Fruit fly (Drosophila melanogaster) whole organism, embryonic: Measurements from ENCODE around the gene lbe.

Source experiments
- ATbp ChIP-seq: fragments of 200-800 bp; sonication (Bioruptor generic); optimal IDR thresholded peaks from 2 replicates; lab custom pipeline; 2017; ENCODE audit warnings: missing biosample characterization, mild to moderate bottlenecking, missing genetic modification characterization, missing genetic modification reagents
- Aef1 ChIP-seq: fragments of 200-800 bp; sonication (Bioruptor generic); IDR thresholded peaks from 3 replicates; pipeline ENCODE4 v1.3.6; 2022; ENCODE audit warnings: missing biosample characterization, missing genetic modification characterization
- Awh ChIP-seq: fragments of 200-800 bp; sonication (Bioruptor generic); IDR thresholded peaks from 2 replicates; pipeline ENCODE4, ENCODE4 v1.3.6; 2022; ENCODE audit warnings: missing biosample characterization, missing genetic modification characterization
- B-H1 ChIP-seq: fragments of 200-800 bp; sonication (Bioruptor generic); IDR thresholded peaks from 3 replicates; pipeline ENCODE4 v1.3.6; 2022; ENCODE audit warnings: missing biosample characterization, missing genetic modification characterization
- CG10267 ChIP-seq: fragments of 200-800 bp; sonication (Bioruptor generic); optimal IDR thresholded peaks from 2 replicates; lab custom pipeline; 2018; ENCODE audit warnings: missing biosample characterization, mild to moderate bottlenecking, missing genetic modification characterization, moderate library complexity
- CG10462 ChIP-seq: fragments of 200-800 bp; sonication (Bioruptor generic); optimal IDR thresholded peaks from 2 replicates; lab custom pipeline; 2016; ENCODE audit warnings: missing biosample characterization, missing genetic modification characterization
- CG11093 ChIP-seq: fragments of 200-800 bp; sonication (Bioruptor generic); IDR thresholded peaks from 3 replicates; pipeline ENCODE4 v1.3.6; 2022; ENCODE audit warnings: missing biosample characterization, missing genetic modification characterization
- CG12155 ChIP-seq: fragments of 200-800 bp; sonication (Bioruptor generic); optimal IDR thresholded peaks from 3 replicates; lab custom pipeline; 2016; ENCODE audit warnings: missing biosample characterization, missing genetic modification characterization
- CG12219 ChIP-seq: fragments of 200-800 bp; sonication (Bioruptor generic); optimal IDR thresholded peaks from 3 replicates; lab custom pipeline; 2018; ENCODE audit warnings: missing biosample characterization, mild to moderate bottlenecking, missing genetic modification characterization
- CG12942 ChIP-seq: fragments of 200-800 bp; sonication (Bioruptor generic); optimal IDR thresholded peaks from 3 replicates; lab custom pipeline; 2016; ENCODE audit warnings: missing biosample characterization, missing genetic modification characterization
- CG13123 ChIP-seq: fragments of 200-800 bp; sonication (Bioruptor generic); optimal IDR thresholded peaks from 2 replicates; lab custom pipeline; 2016; ENCODE audit warnings: missing biosample characterization, missing genetic modification characterization
- CG14667 ChIP-seq: fragments of 200-800 bp; sonication (Bioruptor generic); IDR thresholded peaks from 2 replicates; pipeline ENCODE4 v1.3.6; 2022; ENCODE audit warnings: missing biosample characterization, missing genetic modification characterization
- CG14965 ChIP-seq: fragments of 200-800 bp; sonication (Bioruptor generic); optimal IDR thresholded peaks from 2 replicates; lab custom pipeline; 2016; ENCODE audit warnings: missing biosample characterization, missing genetic modification characterization, borderline replicate concordance
- CG15696 ChIP-seq: fragments of 200-800 bp; sonication (Bioruptor generic); optimal IDR thresholded peaks from 2 replicates; lab custom pipeline; 2019; ENCODE audit warnings: missing biosample characterization, mild to moderate bottlenecking, missing genetic modification characterization, moderate library complexity
- CG16813 ChIP-seq: fragments of 200-800 bp; sonication (Bioruptor generic); IDR thresholded peaks from 3 replicates; pipeline ENCODE4 v1.3.6; 2022; ENCODE audit warnings: missing biosample characterization, missing genetic modification characterization; ENCODE audit not compliant: partially characterized antibody
- CG16863 ChIP-seq: fragments of 200-800 bp; sonication (Bioruptor generic); optimal IDR thresholded peaks from 3 replicates; lab custom pipeline; 2016; ENCODE audit warnings: missing biosample characterization, missing genetic modification characterization
- CG17802 ChIP-seq: fragments of 200-800 bp; sonication (Bioruptor generic); optimal IDR thresholded peaks from 2 replicates; lab custom pipeline; 2018; ENCODE audit warnings: missing biosample characterization, mild to moderate bottlenecking, missing genetic modification characterization, moderate library complexity
- CG2129 ChIP-seq: fragments of 200-800 bp; sonication (Bioruptor generic); IDR thresholded peaks from 2 replicates; pipeline ENCODE4 v1.3.6; 2022; ENCODE audit warnings: missing biosample characterization, missing genetic modification characterization; ENCODE audit not compliant: partially characterized antibody
- CG2889 ChIP-seq: fragments of 200-800 bp; sonication (Bioruptor generic); IDR thresholded peaks from 3 replicates; pipeline ENCODE4 v1.3.6; 2022; ENCODE audit warnings: missing biosample characterization, missing genetic modification characterization
- CG31224 ChIP-seq: fragments of 200-800 bp; sonication (Bioruptor generic); IDR thresholded peaks from 2 replicates; pipeline ENCODE4 v1.3.6; 2022; ENCODE audit warnings: missing biosample characterization, missing genetic modification characterization
- CG32532 ChIP-seq: fragments of 200-800 bp; sonication (Bioruptor generic); IDR thresholded peaks from 2 replicates; pipeline ENCODE4 v1.3.6; 2022; ENCODE audit warnings: missing biosample characterization, missing genetic modification characterization
- CG4360 ChIP-seq: fragments of 200-800 bp; sonication (Bioruptor generic); IDR thresholded peaks from 2 replicates; pipeline ENCODE4 v1.3.6; 2022; ENCODE audit warnings: missing biosample characterization, missing genetic modification characterization
- CG4424 ChIP-seq: fragments of 200-800 bp; sonication (Bioruptor generic); optimal IDR thresholded peaks from 3 replicates; lab custom pipeline; 2016; ENCODE audit warnings: missing biosample characterization, missing genetic modification characterization
- CG4617 ChIP-seq: fragments of 200-800 bp; sonication (Bioruptor generic); optimal IDR thresholded peaks from 3 replicates; lab custom pipeline; 2016; ENCODE audit warnings: missing biosample characterization, missing genetic modification characterization, borderline replicate concordance
- CG4854 ChIP-seq: fragments of 200-800 bp; sonication (Bioruptor generic); optimal IDR thresholded peaks from 2 replicates; lab custom pipeline; 2016; ENCODE audit warnings: missing biosample characterization, missing genetic modification characterization, inconsistent platforms
- CG6683 ChIP-seq: fragments of 200-800 bp; sonication (Bioruptor generic); optimal IDR thresholded peaks from 2 replicates; lab custom pipeline; 2017; ENCODE audit warnings: missing biosample characterization, mild to moderate bottlenecking, missing genetic modification characterization, missing genetic modification reagents
- CG7372 ChIP-seq: fragments of 200-800 bp; sonication (Bioruptor generic); IDR thresholded peaks from 2 replicates; pipeline ENCODE4 v1.3.6; 2022; ENCODE audit warnings: missing biosample characterization, missing genetic modification characterization
- CG7928 ChIP-seq: fragments of 200-800 bp; sonication (Bioruptor generic); optimal IDR thresholded peaks from 2 replicates; lab custom pipeline; 2017; ENCODE audit warnings: missing biosample characterization, mild to moderate bottlenecking, missing genetic modification characterization
- CG7987 ChIP-seq: fragments of 200-800 bp; sonication (Bioruptor generic); optimal IDR thresholded peaks from 2 replicates; lab custom pipeline; 2018; ENCODE audit warnings: missing biosample characterization, mild to moderate bottlenecking, missing genetic modification characterization, moderate library complexity
- CG8924 ChIP-seq: fragments of 200-800 bp; optimal IDR thresholded peaks from 3 replicates; lab custom pipeline; 2019; ENCODE audit warnings: missing biosample characterization, mild to moderate bottlenecking, missing genetic modification characterization, moderate library complexity
- CG9215 ChIP-seq: fragments of 200-800 bp; sonication (Bioruptor generic); IDR thresholded peaks from 2 replicates; pipeline ENCODE4 v1.3.6; 2022; ENCODE audit warnings: missing biosample characterization, missing genetic modification characterization
- Chrac-16 ChIP-seq: fragments of 200-800 bp; sonication (Bioruptor generic); optimal IDR thresholded peaks from 3 replicates; lab custom pipeline; 2016; ENCODE audit warnings: missing biosample characterization, missing genetic modification characterization
- Fer1 ChIP-seq: fragments of 200-800 bp; sonication (Bioruptor generic); optimal IDR thresholded peaks from 2 replicates; lab custom pipeline; 2017; ENCODE audit warnings: missing biosample characterization, mild to moderate bottlenecking, missing genetic modification characterization
- HLH54F ChIP-seq: fragments of 200-800 bp; sonication (Bioruptor generic); optimal IDR thresholded peaks from 3 replicates; lab custom pipeline; 2016; ENCODE audit warnings: missing biosample characterization, missing genetic modification characterization
- Nf-YB ChIP-seq: fragments of 200-800 bp; sonication (Bioruptor generic); optimal IDR thresholded peaks from 3 replicates; lab custom pipeline; 2019; ENCODE audit warnings: missing biosample characterization, mild to moderate bottlenecking, missing genetic modification characterization, moderate library complexity
- Scr ChIP-seq: fragments of 200-800 bp; sonication (Bioruptor generic); IDR thresholded peaks from 2 replicates; pipeline ENCODE4 v1.3.6; 2022; ENCODE audit warnings: missing biosample characterization, missing genetic modification characterization; ENCODE audit not compliant: partially characterized antibody
- Side ChIP-seq: fragments of 200-800 bp; sonication (Bioruptor generic); optimal IDR thresholded peaks from 2 replicates; lab custom pipeline; 2016; ENCODE audit warnings: missing biosample characterization, missing genetic modification characterization
- TFAM ChIP-seq: fragments of 200-800 bp; sonication (Bioruptor generic); optimal IDR thresholded peaks from 2 replicates; lab custom pipeline; 2017; ENCODE audit warnings: missing biosample characterization, missing genetic modification characterization, inconsistent platforms
- cato ChIP-seq: fragments of 200-800 bp; sonication (Bioruptor generic); optimal IDR thresholded peaks from 2 replicates; lab custom pipeline; 2016; ENCODE audit warnings: missing biosample characterization, missing genetic modification characterization, borderline replicate concordance
- chm ChIP-seq: fragments of 200-800 bp; sonication (Bioruptor generic); IDR thresholded peaks from 2 replicates; pipeline ENCODE4 v1.3.6; 2022; ENCODE audit warnings: missing biosample characterization, missing genetic modification characterization
- ewg ChIP-seq: fragments of 200-800 bp; sonication (Bioruptor generic); optimal IDR thresholded peaks from 3 replicates; lab custom pipeline; 2017; ENCODE audit warnings: mild to moderate bottlenecking, missing biosample characterization, missing genetic modification reagents, missing genetic modification characterization
- gt ChIP-seq: fragments of 200-800 bp; sonication (Bioruptor generic); IDR thresholded peaks from 2 replicates; pipeline ENCODE4 v1.3.6; 2022; ENCODE audit warnings: missing biosample characterization, missing genetic modification characterization
- hb ChIP-seq: fragments of 200-800 bp; sonication (Bioruptor generic); IDR thresholded peaks from 3 replicates; pipeline ENCODE4 v1.3.6; 2022; ENCODE audit warnings: missing biosample characterization, missing genetic modification characterization; ENCODE audit not compliant: partially characterized antibody
- lab ChIP-seq: fragments of 200-800 bp; sonication (Bioruptor generic); optimal IDR thresholded peaks from 3 replicates; lab custom pipeline; 2017; ENCODE audit warnings: missing biosample characterization, missing genetic modification characterization, mild to moderate bottlenecking, moderate library complexity, missing genetic modification reagents
- lbe ChIP-seq: fragments of 200-800 bp; sonication (Bioruptor generic); optimal IDR thresholded peaks from 2 replicates; lab custom pipeline; 2016; ENCODE audit warnings: missing biosample characterization, mild to moderate bottlenecking, missing genetic modification characterization
- otp ChIP-seq: fragments of 200-800 bp; sonication (Bioruptor generic); IDR thresholded peaks from 3 replicates; pipeline ENCODE4, ENCODE4 v1.3.6; 2022; ENCODE audit warnings: missing biosample characterization, missing genetic modification characterization
- peb ChIP-seq: fragments of 200-800 bp; sonication (Bioruptor generic); IDR thresholded peaks from 2 replicates; pipeline ENCODE4 v1.3.6; 2022; ENCODE audit warnings: missing biosample characterization, missing genetic modification characterization
- row ChIP-seq: fragments of 200-800 bp; sonication (Bioruptor generic); IDR thresholded peaks from 3 replicates; pipeline ENCODE4 v1.3.6; 2022; ENCODE audit warnings: missing biosample characterization, missing genetic modification characterization
- sens ChIP-seq: fragments of 200-800 bp; sonication (Bioruptor generic); peaks from one replicate; lab custom pipeline; 2016; ENCODE audit warnings: missing biosample characterization, missing genetic modification characterization
- seq ChIP-seq: fragments of 200-800 bp; sonication (Bioruptor generic); IDR thresholded peaks from 2 replicates; pipeline ENCODE4 v1.3.6; 2022; ENCODE audit warnings: missing biosample characterization, missing genetic modification characterization
- tup ChIP-seq: fragments of 200-800 bp; sonication (Bioruptor generic); optimal IDR thresholded peaks from 2 replicates; lab custom pipeline; 2016; ENCODE audit warnings: missing biosample characterization, mild to moderate bottlenecking, missing genetic modification characterization, moderate library complexity
- vvl ChIP-seq: fragments of 200-800 bp; sonication (Bioruptor generic); IDR thresholded peaks from 2 replicates; pipeline ENCODE4 v1.3.6; 2022; ENCODE audit warnings: missing biosample characterization, missing genetic modification characterization

Gene lbe

dm6 chr3R:21408372-21408771 lies 38.0 kb downstream of the lbe start (continued):
- no peak for TF ChIP-seq sens (GFP tag; lab: Kevin White, UChicago)
- no peak for TF ChIP-seq HLH54F
- no peak for TF ChIP-seq CG8924
- TF ChIP-seq CG14965 (GFP tag; lab: Kevin White, UChicago): no peak
- no peak for TF ChIP-seq cato (GFP tag; lab: Kevin White, UChicago)
- TF ChIP-seq CG10462 (GFP tag; lab: Kevin White, UChicago): no peak
- peak; percentile 7 for TF ChIP-seq Chrac-16 (GFP tag; lab: Kevin White, UChicago)
- TF ChIP-seq row (GFP tag; lab: Robert Waterston, UW): peak; percentile 22; the same call in 1 of the 3 replicates
- TF ChIP-seq Aef1 (GFP tag; lab: Robert Waterston, UW): peak; percentile 44
- no peak for TF ChIP-seq CG6683
- TF ChIP-seq CG2889 (GFP tag; lab: Robert Waterston, UW): no peak
- TF ChIP-seq CG31224: no peak
- TF ChIP-seq Side (GFP tag; lab: Kevin White, UChicago): no peak
- peak; percentile 75 for TF ChIP-seq vvl
- no peak for TF ChIP-seq hb
- no peak for TF ChIP-seq lbe (GFP tag; lab: Kevin White, UChicago)
- no peak for TF ChIP-seq CG4617 (GFP tag; lab: Kevin White, UChicago)
- TF ChIP-seq CG9215: no peak; the same call in 1 of the 2 replicates
- TF ChIP-seq CG7928 (GFP tag; lab: Kevin White, UChicago): no peak
- no peak for TF ChIP-seq CG16863 (GFP tag; lab: Kevin White, UChicago)
- TF ChIP-seq CG14667 (GFP tag; lab: Robert Waterston, UW): peak; percentile 21; the same call in 1 of the 2 replicates
- no peak for TF ChIP-seq CG13123 (GFP tag; lab: Kevin White, UChicago)
- TF ChIP-seq Scr (GFP tag; lab: Robert Waterston, UW): 0 out of 2 replicates have a peak, but pooled peaks have one; percentile 27
- no peak for TF ChIP-seq B-H1 (GFP tag; lab: Robert Waterston, UW)
- TF ChIP-seq CG4854: no peak
- TF ChIP-seq CG7987 (GFP tag; lab: Kevin White, UChicago): no peak
- TF ChIP-seq Awh (GFP tag; lab: Robert Waterston, UW): no peak
- no peak for TF ChIP-seq CG11093 (GFP tag; lab: Robert Waterston, UW)
- TF ChIP-seq gt (GFP tag; lab: Robert Waterston, UW): no peak
- no peak for TF ChIP-seq CG17802
- TF ChIP-seq peb: no peak
- TF ChIP-seq chm (GFP tag; lab: Robert Waterston, UW): no peak
- no peak for TF ChIP-seq ATbp (GFP tag; lab: Kevin White, UChicago)
- no peak for TF ChIP-seq CG4424
- TF ChIP-seq CG7372 (GFP tag; lab: Robert Waterston, UW): peak; percentile 45
- no peak for TF ChIP-seq CG12942 (GFP tag; lab: Kevin White, UChicago)
- TF ChIP-seq CG12219 (GFP tag; lab: Kevin White, UChicago): no peak
- TF ChIP-seq CG12155 (GFP tag; lab: Kevin White, UChicago): no peak
- TF ChIP-seq CG15696 (tag; lab: Kevin White, UChicago): peak; percentile 25
- no peak for TF ChIP-seq tup (GFP tag; lab: Kevin White, UChicago)
- no peak for TF ChIP-seq Fer1 (GFP tag; lab: Kevin White, UChicago)
- TF ChIP-seq CG16813 (GFP tag; lab: Robert Waterston, UW): 0 out of 3 replicates have a peak, but pooled peaks have one; percentile 37
- no peak for TF ChIP-seq lab (GFP tag; lab: Kevin White, UChicago)
- TF ChIP-seq TFAM (GFP tag; lab: Kevin White, UChicago): no peak
- no peak for TF ChIP-seq CG4360 (GFP tag; lab: Robert Waterston, UW)
- peak; percentile 63 for TF ChIP-seq CG32532
- TF ChIP-seq CG2129: no peak
- no peak for TF ChIP-seq ewg (GFP tag; lab: Kevin White, UChicago)
- TF ChIP-seq seq (GFP tag; lab: Robert Waterston, UW): no peak
- TF ChIP-seq CG10267 (tag; lab: Kevin White, UChicago): peak; percentile 23
- TF ChIP-seq otp: no peak
- TF ChIP-seq Nf-YB (GFP tag; lab: Kevin White, UChicago): no peak
